Worm (Caenorhabditis elegans): ENCODE results near the gene M01F1.9.
A peak's percentile ranks its signal among the peaks of the same experiment; 100 is the strongest.

The M01F1.9 gene

DNA sequence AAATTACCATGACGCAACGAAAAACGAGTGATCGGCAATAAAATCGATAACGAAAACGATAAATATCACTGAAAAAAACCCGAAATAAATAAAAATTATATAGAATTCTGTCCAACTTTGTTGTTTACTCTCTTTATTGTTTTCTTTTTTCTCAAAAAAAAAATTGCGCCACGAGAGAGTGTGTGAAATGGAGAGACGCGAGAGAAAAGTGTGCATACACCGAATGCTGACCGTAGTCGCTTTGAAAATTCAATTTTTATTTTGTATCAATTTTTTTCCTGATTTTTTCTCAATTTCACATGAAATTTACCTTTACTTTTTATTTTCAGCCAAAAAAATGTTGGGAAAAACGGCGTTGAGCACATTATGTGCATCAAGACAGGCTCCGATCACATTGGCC, 11.1 kb upstream of the M01F1.9 start, which contains the start of the genes M01F1.4 and mrpl-35:
Gene M01F1.4 (minus strand): TSS at position 126 of the 400 bp plus-strand sequence.
Gene mrpl-35 (plus strand): TSS at position 330 of the 400 bp plus-strand sequence.
- TF ChIP-seq unc-42 (tag; optimal IDR thresholded peaks at IDR 0.05) (peak; percentile 35), sox-4 (tag; optimal IDR thresholded peaks at IDR 0.05) (no peak)

DNA sequence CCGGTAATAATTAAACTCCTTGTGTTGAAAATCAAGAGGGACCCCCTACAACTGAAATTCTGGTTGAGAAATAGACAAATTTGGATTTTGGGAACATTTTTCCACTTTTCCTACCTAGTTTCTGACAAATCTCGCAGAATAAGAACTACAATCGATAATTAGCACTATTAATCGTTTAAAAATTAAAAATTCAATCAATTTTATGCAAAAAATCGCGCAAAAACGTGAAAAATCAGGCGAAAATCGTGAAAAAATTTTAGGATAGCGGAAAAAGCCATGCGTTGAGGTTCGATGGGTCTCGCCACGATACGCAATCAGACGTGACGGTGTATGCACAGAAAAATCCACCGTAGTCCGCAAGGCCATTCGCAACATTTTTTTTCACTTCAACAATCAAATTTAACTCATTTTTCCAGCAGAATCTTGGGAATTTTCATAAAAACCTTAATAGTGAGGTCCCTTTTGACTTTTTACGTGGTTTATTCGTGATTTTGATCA, 6.2 kb upstream of the M01F1.9 start, which contains the start of gene lias-1:
Gene lias-1 (minus strand): TSS at position 51 of the 498 bp plus-strand sequence.
- no peak for TF ChIP-seq nhr-232 (tag; optimal IDR thresholded peaks at IDR 0.05)
- TF ChIP-seq F13H6.1 (tag; optimal IDR thresholded peaks at IDR 0.05) = no peak
- TF ChIP-seq nfya-1 (tag; optimal IDR thresholded peaks at IDR 0.05) = peak; percentile 86
- TF ChIP-seq ref-2 (tag; optimal IDR thresholded peaks at IDR 0.05) = no peak
- TF ChIP-seq pat-9 (tag; optimal IDR thresholded peaks at IDR 0.05) = no peak
- TF ChIP-seq pros-1 (tag; optimal IDR thresholded peaks at IDR 0.05) = no peak
- TF ChIP-seq C38D4.7 (GFP tag; optimal IDR thresholded peaks at IDR 0.05) = no peak
- TF ChIP-seq npax-4 (tag; optimal IDR thresholded peaks at IDR 0.05) = no peak
- peak; percentile 52 for TF ChIP-seq ztf-16 (tag; optimal IDR thresholded peaks at IDR 0.05)
- TF ChIP-seq elt-2 (tag; optimal IDR thresholded peaks at IDR 0.05) = no peak
- 0 out of 2 replicates have a peak, but pooled peaks have one; percentile 10 for TF ChIP-seq unc-3 (GFP tag; conservative IDR thresholded peaks at IDR 0.05)
- no peak for TF ChIP-seq unc-3 (tag; optimal IDR thresholded peaks at IDR 0.05)
- peak; percentile 13 for TF ChIP-seq ttx-3 (tag; optimal IDR thresholded peaks at IDR 0.05)
- no peak for TF ChIP-seq syd-9 (tag; optimal IDR thresholded peaks at IDR 0.05)
- TF ChIP-seq mec-3 (tag; optimal IDR thresholded peaks at IDR 0.05; ENCODE audit: borderline replicate concordance) = no peak
- no peak for TF ChIP-seq pha-4 (tag; optimal IDR thresholded peaks at IDR 0.05)
- TF ChIP-seq ceh-18 (tag; optimal IDR thresholded peaks at IDR 0.05) = peak; percentile 67
- no peak for TF ChIP-seq fax-1 (tag; optimal IDR thresholded peaks at IDR 0.05)
- no peak for TF ChIP-seq eyg-1 (tag; optimal IDR thresholded peaks at IDR 0.05)
- no peak for TF ChIP-seq ceh-19 (GFP tag; optimal IDR thresholded peaks at IDR 0.05)
- TF ChIP-seq hlh-15 (tag; optimal IDR thresholded peaks at IDR 0.05) = no peak
- no peak for TF ChIP-seq T23F11.4 (GFP tag; optimal IDR thresholded peaks at IDR 0.05)
- TF ChIP-seq hlh-13 (GFP tag; optimal IDR thresholded peaks at IDR 0.05) = no peak
- TF ChIP-seq sox-4 (tag; optimal IDR thresholded peaks at IDR 0.05) = no peak
- no peak for TF ChIP-seq nhr-11 (tag; optimal IDR thresholded peaks at IDR 0.05)
- no peak for TF ChIP-seq ceh-22 (tag; optimal IDR thresholded peaks at IDR 0.05)
- peak; percentile 75 for TF ChIP-seq tbx-2 (tag; optimal IDR thresholded peaks at IDR 0.05)
- peak; percentile 42 for TF ChIP-seq ceh-34 (tag; optimal IDR thresholded peaks at IDR 0.05)
- TF ChIP-seq elt-4 (tag; optimal IDR thresholded peaks at IDR 0.05) = no peak
- peak; percentile 48 for TF ChIP-seq hlh-30 (tag; optimal IDR thresholded peaks at IDR 0.05; ENCODE audit: insufficient read depth)
- no peak for TF ChIP-seq hlh-6 (tag; optimal IDR thresholded peaks at IDR 0.05)
- TF ChIP-seq ceh-14 (tag; optimal IDR thresholded peaks at IDR 0.05) = peak; percentile 32
- TF ChIP-seq gmeb-2 (tag; optimal IDR thresholded peaks at IDR 0.05) = no peak
- TF ChIP-seq Y22D7AL.16 (tag; optimal IDR thresholded peaks at IDR 0.05) = no peak
- no peak for TF ChIP-seq ceh-9 (tag; optimal IDR thresholded peaks at IDR 0.05)
- TF ChIP-seq ceh-48 (tag; optimal IDR thresholded peaks at IDR 0.05) = peak; percentile 5
- TF ChIP-seq ceh-24 (tag; optimal IDR thresholded peaks at IDR 0.05) = peak; percentile 38
- peak; percentile 54 for TF ChIP-seq unc-55 (GFP tag; optimal IDR thresholded peaks at IDR 0.05)
- TF ChIP-seq fkh-10 (GFP tag; optimal IDR thresholded peaks at IDR 0.05) = no peak
- peak; percentile 60 for TF ChIP-seq ceh-31 (tag; optimal IDR thresholded peaks at IDR 0.05)
- TF ChIP-seq K02D7.2 (tag; optimal IDR thresholded peaks at IDR 0.05) = no peak
- TF ChIP-seq unc-86 (tag; optimal IDR thresholded peaks at IDR 0.05) = peak; percentile 19
- peak; percentile 3 for TF ChIP-seq rnt-1 (tag; optimal IDR thresholded peaks at IDR 0.05)
- no peak for TF ChIP-seq ceh-45 (GFP tag; IDR thresholded peaks at IDR 0.05)
- TF ChIP-seq sdc-2 (tag; optimal IDR thresholded peaks at IDR 0.05) = no peak
- no peak for TF ChIP-seq lin-11 (tag; optimal IDR thresholded peaks at IDR 0.05)
- no peak for TF ChIP-seq tbx-7 (tag; optimal IDR thresholded peaks at IDR 0.05)
- TF ChIP-seq lim-6 (tag; optimal IDR thresholded peaks at IDR 0.05) = no peak
- TF ChIP-seq pha-2 (tag; optimal IDR thresholded peaks at IDR 0.05) = no peak
- peak; percentile 21 for TF ChIP-seq pqm-1 (tag; optimal IDR thresholded peaks at IDR 0.05)

Measured in whole organism, late embryonic.